Worm (Caenorhabditis elegans): Measurements from ENCODE around the gene clec-266.

The clec-266 gene

ce11 chrX:6656770-6657169 lies 34.1 kb upstream of the clec-266 start:
- TF ChIP-seq ceh-14 (tag; optimal IDR thresholded peaks at IDR 0.05) = no peak
- no peak for TF ChIP-seq syd-9 (tag; optimal IDR thresholded peaks at IDR 0.05)
- no peak for TF ChIP-seq dve-1 (tag; optimal IDR thresholded peaks at IDR 0.05)
- no peak for TF ChIP-seq che-1 (tag; optimal IDR thresholded peaks at IDR 0.05)
- TF ChIP-seq T23F11.4 (GFP tag; optimal IDR thresholded peaks at IDR 0.05) = no peak
- no peak for TF ChIP-seq hlh-15 (tag; optimal IDR thresholded peaks at IDR 0.05)
- no peak for TF ChIP-seq pax-1 (tag; optimal IDR thresholded peaks at IDR 0.05)
- TF ChIP-seq ets-4 (tag; optimal IDR thresholded peaks at IDR 0.05) = no peak
- no peak for TF ChIP-seq ceh-48 (tag; optimal IDR thresholded peaks at IDR 0.05)
- no peak for TF ChIP-seq gmeb-2 (tag; optimal IDR thresholded peaks at IDR 0.05)
- TF ChIP-seq ahr-1 (tag; optimal IDR thresholded peaks at IDR 0.05) = no peak
- TF ChIP-seq sox-4 (tag; optimal IDR thresholded peaks at IDR 0.05) = no peak
- no peak for TF ChIP-seq ceh-6 (GFP tag; optimal IDR thresholded peaks at IDR 0.05)
- TF ChIP-seq F13H6.1 (tag; optimal IDR thresholded peaks at IDR 0.05) = no peak
- no peak for TF ChIP-seq nhr-232 (tag; optimal IDR thresholded peaks at IDR 0.05)
- TF ChIP-seq ceh-34 (tag; optimal IDR thresholded peaks at IDR 0.05) = no peak
- no peak for TF ChIP-seq pha-4 (tag; optimal IDR thresholded peaks at IDR 0.05)
- no peak for TF ChIP-seq ceh-22 (tag; optimal IDR thresholded peaks at IDR 0.05)

DNA sequence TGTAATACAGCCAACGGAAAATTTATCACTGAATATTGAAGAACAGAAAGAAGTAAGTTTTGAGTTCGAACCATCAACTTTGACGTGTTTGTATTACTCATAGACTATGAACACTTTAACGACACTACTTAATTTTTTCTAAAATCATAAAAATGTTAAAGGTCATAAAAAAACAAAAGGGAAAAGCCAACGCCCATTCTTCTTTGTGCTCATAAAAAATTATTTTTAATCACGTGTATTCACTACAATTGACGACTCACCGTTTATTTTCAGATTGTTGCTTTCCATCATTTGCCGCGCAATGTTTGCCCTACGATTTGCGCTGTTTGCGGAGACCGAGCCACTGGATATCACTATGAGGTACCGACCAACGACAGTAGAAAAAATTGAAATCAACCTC lies 33.5 kb upstream of the clec-266 start:
- TF ChIP-seq ceh-31 (tag; optimal IDR thresholded peaks at IDR 0.05) (no peak), lin-11 (tag; optimal IDR thresholded peaks at IDR 0.05) (no peak), nhr-232 (tag; optimal IDR thresholded peaks at IDR 0.05) (no peak), sox-4 (tag; optimal IDR thresholded peaks at IDR 0.05) (no peak), ama-1 (optimal IDR thresholded peaks at IDR 0.05) (no peak), nhr-11 (tag; optimal IDR thresholded peaks at IDR 0.05) (no peak), C38D4.7 (GFP tag; optimal IDR thresholded peaks at IDR 0.05) (no peak), ztf-16 (tag; optimal IDR thresholded peaks at IDR 0.05) (no peak), K02D7.2 (tag; optimal IDR thresholded peaks at IDR 0.05) (no peak), ceh-6 (GFP tag; optimal IDR thresholded peaks at IDR 0.05) (no peak), hlh-6 (tag; optimal IDR thresholded peaks at IDR 0.05) (no peak), pag-3 (tag; optimal IDR thresholded peaks at IDR 0.05; ENCODE audit: borderline replicate concordance) (no peak), ceh-14 (tag; optimal IDR thresholded peaks at IDR 0.05) (no peak), mec-3 (tag; optimal IDR thresholded peaks at IDR 0.05; ENCODE audit: borderline replicate concordance) (no peak), ahr-1 (tag; optimal IDR thresholded peaks at IDR 0.05) (no peak), ceh-48 (tag; optimal IDR thresholded peaks at IDR 0.05) (no peak), ceh-19 (GFP tag; optimal IDR thresholded peaks at IDR 0.05) (no peak), ceh-34 (tag; optimal IDR thresholded peaks at IDR 0.05) (no peak)

ce11 chrX:6655163-6655562 lies 32.4 kb upstream of the clec-266 start, which contains the start of gene nhr-173:
Gene nhr-173 (plus strand): TSS chrX:6655528.
- TF ChIP-seq ceh-2 (tag; optimal IDR thresholded peaks at IDR 0.05) = no peak
- TF ChIP-seq unc-42 (tag; optimal IDR thresholded peaks at IDR 0.05) = no peak
- no peak for TF ChIP-seq K09A11.1 (tag; optimal IDR thresholded peaks at IDR 0.05; ENCODE audit: insufficient read depth)
- no peak for TF ChIP-seq nhr-11 (tag; optimal IDR thresholded peaks at IDR 0.05)
- TF ChIP-seq ama-1 (optimal IDR thresholded peaks at IDR 0.05) = no peak
- no peak for TF ChIP-seq pha-4 (tag; optimal IDR thresholded peaks at IDR 0.05)
- TF ChIP-seq ceh-45 (GFP tag; IDR thresholded peaks at IDR 0.05) = no peak
- TF ChIP-seq pax-1 (tag; optimal IDR thresholded peaks at IDR 0.05) = no peak
- TF ChIP-seq sox-2 (GFP tag; IDR thresholded peaks at IDR 0.05) = no peak
- TF ChIP-seq Y22D7AL.16 (tag; optimal IDR thresholded peaks at IDR 0.05) = no peak
- no peak for TF ChIP-seq ceh-14 (tag; optimal IDR thresholded peaks at IDR 0.05)
- TF ChIP-seq pag-3 (tag; optimal IDR thresholded peaks at IDR 0.05; ENCODE audit: borderline replicate concordance) = no peak
- no peak for TF ChIP-seq ttx-3 (tag; optimal IDR thresholded peaks at IDR 0.05)

- no peak for TF ChIP-seq unc-86 (tag; optimal IDR thresholded peaks at IDR 0.05)
- TF ChIP-seq syd-9 (tag; optimal IDR thresholded peaks at IDR 0.05) = no peak
- no peak for TF ChIP-seq ama-1 (optimal IDR thresholded peaks at IDR 0.05)
- TF ChIP-seq pat-9 (tag; optimal IDR thresholded peaks at IDR 0.05) = no peak
- no peak for TF ChIP-seq pqm-1 (tag; optimal IDR thresholded peaks at IDR 0.05)
- no peak for TF ChIP-seq sox-2 (GFP tag; IDR thresholded peaks at IDR 0.05)
- TF ChIP-seq ceh-6 (GFP tag; optimal IDR thresholded peaks at IDR 0.05) = no peak
- no peak for TF ChIP-seq fkh-6 (tag; optimal IDR thresholded peaks at IDR 0.05)
- TF ChIP-seq elt-4 (tag; optimal IDR thresholded peaks at IDR 0.05) = no peak
- TF ChIP-seq unc-42 (tag; optimal IDR thresholded peaks at IDR 0.05) = no peak
- no peak for TF ChIP-seq ceh-34 (tag; optimal IDR thresholded peaks at IDR 0.05)
- TF ChIP-seq odd-2 (tag; optimal IDR thresholded peaks at IDR 0.05) = no peak
- no peak for TF ChIP-seq unc-55 (GFP tag; optimal IDR thresholded peaks at IDR 0.05)
- TF ChIP-seq ceh-48 (tag; optimal IDR thresholded peaks at IDR 0.05) = no peak
- TF ChIP-seq elt-2 (tag; optimal IDR thresholded peaks at IDR 0.05) = no peak
- no peak for TF ChIP-seq pax-1 (tag; optimal IDR thresholded peaks at IDR 0.05)
- no peak for TF ChIP-seq ttx-3 (tag; optimal IDR thresholded peaks at IDR 0.05)
Measured at ce11 chrX:6654139-6654538, 31.4 kb upstream of the clec-266 start.
